Fruit fly (Drosophila melanogaster): Measurements from ENCODE around the gene CG2120.

DNA sequence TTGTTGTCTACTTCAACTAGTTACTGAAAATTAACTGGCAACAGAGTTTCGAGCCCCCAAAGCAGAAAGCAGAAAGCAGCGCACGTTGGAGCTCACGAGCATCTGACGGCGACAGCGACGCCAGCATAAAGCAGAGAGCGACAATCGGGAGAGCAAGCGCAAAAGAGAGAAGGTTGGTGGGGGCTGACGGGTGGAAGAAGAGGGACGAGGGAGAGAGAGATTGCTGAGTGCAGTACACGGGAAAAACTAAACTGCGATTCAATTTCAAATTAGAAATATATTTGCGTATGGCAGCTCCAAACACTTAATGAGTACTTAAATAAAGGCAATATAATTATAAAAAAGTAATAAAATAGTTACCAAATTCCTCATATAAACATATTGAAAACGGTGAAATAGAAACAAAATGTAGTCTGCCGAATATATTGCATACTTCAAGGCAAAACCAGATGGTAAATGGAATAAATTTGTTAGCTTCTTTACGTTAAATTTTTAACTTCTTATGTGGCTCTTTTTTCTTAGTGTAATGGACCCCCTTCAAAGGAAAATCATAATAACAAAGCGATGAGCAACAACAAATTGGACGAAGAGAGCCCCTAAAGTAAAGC is 43.4 kb upstream of the CG2120 start:
- TF ChIP-seq CTCF (optimal IDR thresholded peaks at IDR 0.05): no peak
- TF ChIP-seq CG8478 (optimal IDR thresholded peaks at IDR 0.05): no peak
